Fruit fly (Drosophila melanogaster): Measurements from ENCODE around the gene ninaE.

The ninaE gene

DNA sequence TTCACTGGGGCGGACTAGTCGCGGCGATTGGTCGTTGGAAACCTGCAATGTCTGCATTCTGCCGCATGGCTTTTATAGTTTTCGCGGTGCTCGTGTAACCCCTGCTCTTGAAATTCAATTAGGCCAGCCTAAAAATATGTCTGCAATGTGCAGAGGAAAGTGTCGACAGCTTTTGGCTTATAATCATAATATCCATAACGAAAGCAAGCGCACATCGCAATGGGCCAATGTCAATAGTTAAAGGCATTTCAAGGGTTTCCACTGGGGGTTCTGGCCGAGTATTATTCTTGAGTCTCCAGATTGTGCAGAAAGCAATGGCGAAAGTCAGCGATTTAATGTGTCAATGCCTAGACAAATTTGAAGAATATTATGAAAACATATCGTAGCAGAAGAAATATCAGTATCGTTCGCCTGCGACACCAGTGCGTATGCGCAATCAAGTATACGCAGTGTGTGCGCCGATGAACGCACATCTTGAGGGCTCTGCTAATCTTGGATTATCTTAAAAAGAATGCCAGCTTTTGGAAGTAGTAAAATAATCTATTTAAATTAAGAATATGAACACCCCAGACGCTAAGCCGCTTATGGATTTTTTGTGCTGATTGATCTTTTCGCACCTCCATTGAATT, at the start of gene ninaE:
ninaE (minus strand) TSS at position 51 of the 629 bp plus-strand sequence.
- TF ChIP-seq psq (optimal IDR thresholded peaks at IDR 0.05) (no peak), Dll (optimal IDR thresholded peaks at IDR 0.05) (no peak), EcR (GFP tag; optimal IDR thresholded peaks at IDR 0.05) (no peak), usp (GFP tag; optimal IDR thresholded peaks at IDR 0.05) (no peak), pan (optimal IDR thresholded peaks at IDR 0.05) (no peak), CG8478 (optimal IDR thresholded peaks at IDR 0.05) (no peak)

dm6 chr3R:19935777-19936125, 47.7 kb upstream of the ninaE start:
- no peak for TF ChIP-seq EcR (GFP tag; optimal IDR thresholded peaks at IDR 0.05)
- no peak for TF ChIP-seq usp (GFP tag; optimal IDR thresholded peaks at IDR 0.05)
- no peak for TF ChIP-seq psq (optimal IDR thresholded peaks at IDR 0.05)
- TF ChIP-seq CG8478 (optimal IDR thresholded peaks at IDR 0.05), result no peak
- TF ChIP-seq Dll (optimal IDR thresholded peaks at IDR 0.05), result no peak
- no peak for TF ChIP-seq pan (optimal IDR thresholded peaks at IDR 0.05)

- TF ChIP-seq EcR (GFP tag; optimal IDR thresholded peaks at IDR 0.05) (no peak), usp (GFP tag; optimal IDR thresholded peaks at IDR 0.05) (no peak), psq (optimal IDR thresholded peaks at IDR 0.05) (no peak), Dll (optimal IDR thresholded peaks at IDR 0.05) (no peak), pan (optimal IDR thresholded peaks at IDR 0.05) (no peak), CG8478 (optimal IDR thresholded peaks at IDR 0.05) (no peak)
These were observed 47.1 kb upstream of the ninaE start, which contains the start of gene mira for dm6 chr3R:19934840-19935776. Gene mira, minus strand, starts transcription at chr3R:19935120.

- TF ChIP-seq EcR (GFP tag; optimal IDR thresholded peaks at IDR 0.05) (no peak), pan (optimal IDR thresholded peaks at IDR 0.05) (no peak)
These were observed 44.2 kb upstream of the ninaE start for dm6 chr3R:19932169-19932568.

DNA sequence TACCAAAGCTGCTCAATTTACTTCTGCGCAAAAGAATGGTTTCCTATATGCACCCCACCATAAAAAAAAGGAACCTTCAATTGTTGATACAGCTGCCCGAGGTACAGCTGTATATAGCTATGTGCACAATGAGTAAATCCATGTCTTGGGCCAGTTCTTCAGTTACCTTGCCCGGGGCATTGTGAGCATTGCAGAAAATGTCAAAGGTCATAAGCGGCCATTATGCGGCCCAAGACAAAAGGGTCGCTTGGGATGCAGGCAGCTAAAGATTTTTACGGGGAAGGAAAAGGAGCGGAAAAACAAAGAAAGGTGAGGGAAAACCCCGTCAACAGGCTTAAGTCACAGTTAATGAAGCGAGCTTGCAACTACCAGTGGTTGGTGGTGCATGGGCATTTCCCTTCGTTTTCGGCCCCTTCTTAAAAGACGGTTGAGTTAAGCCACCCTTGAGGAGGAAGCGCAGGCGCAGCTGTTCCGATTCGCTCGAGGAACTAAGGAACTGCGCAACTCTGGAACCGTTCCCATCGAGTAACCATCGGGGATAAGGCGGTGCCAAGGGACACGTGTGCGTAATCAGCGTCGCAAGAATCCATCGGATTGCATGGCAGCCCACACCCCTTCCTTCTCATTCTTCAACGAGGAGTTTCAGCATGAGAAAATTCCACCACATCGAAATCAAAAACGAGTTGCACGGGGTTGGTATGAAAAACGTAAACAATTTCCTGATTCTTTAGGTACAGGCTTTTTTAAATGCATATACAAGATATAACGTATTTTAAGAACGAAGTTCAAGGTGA, 43.1 kb upstream of the ninaE start:
- TF ChIP-seq psq (optimal IDR thresholded peaks at IDR 0.05) (no peak), Dll (optimal IDR thresholded peaks at IDR 0.05) (no peak), EcR (GFP tag; optimal IDR thresholded peaks at IDR 0.05) (no peak), CG8478 (optimal IDR thresholded peaks at IDR 0.05) (no peak), pan (optimal IDR thresholded peaks at IDR 0.05) (no peak), usp (GFP tag; optimal IDR thresholded peaks at IDR 0.05) (no peak)

dm6 chr3R:19928544-19928943, 40.5 kb upstream of the ninaE start, which contains the start of gene CG4459:
Gene CG4459, minus strand, starts transcription at chr3R:19928644.
- TF ChIP-seq psq (optimal IDR thresholded peaks at IDR 0.05) (no peak), CG8478 (optimal IDR thresholded peaks at IDR 0.05) (no peak), usp (GFP tag; optimal IDR thresholded peaks at IDR 0.05) (no peak), EcR (GFP tag; optimal IDR thresholded peaks at IDR 0.05) (no peak), pan (optimal IDR thresholded peaks at IDR 0.05) (no peak), Dll (optimal IDR thresholded peaks at IDR 0.05) (no peak)

dm6 chr3R:19925271-19925670, 37.3 kb upstream of the ninaE start, which contains the start of gene CG4462:
Gene CG4462, minus strand, starts transcription at chr3R:19925371.
- TF ChIP-seq EcR (GFP tag; optimal IDR thresholded peaks at IDR 0.05), result no peak
- TF ChIP-seq Dll (optimal IDR thresholded peaks at IDR 0.05), result no peak
- no peak for TF ChIP-seq CG8478 (optimal IDR thresholded peaks at IDR 0.05)
- TF ChIP-seq usp (GFP tag; optimal IDR thresholded peaks at IDR 0.05), result no peak
- no peak for TF ChIP-seq pan (optimal IDR thresholded peaks at IDR 0.05)
- TF ChIP-seq psq (optimal IDR thresholded peaks at IDR 0.05), result no peak

DNA sequence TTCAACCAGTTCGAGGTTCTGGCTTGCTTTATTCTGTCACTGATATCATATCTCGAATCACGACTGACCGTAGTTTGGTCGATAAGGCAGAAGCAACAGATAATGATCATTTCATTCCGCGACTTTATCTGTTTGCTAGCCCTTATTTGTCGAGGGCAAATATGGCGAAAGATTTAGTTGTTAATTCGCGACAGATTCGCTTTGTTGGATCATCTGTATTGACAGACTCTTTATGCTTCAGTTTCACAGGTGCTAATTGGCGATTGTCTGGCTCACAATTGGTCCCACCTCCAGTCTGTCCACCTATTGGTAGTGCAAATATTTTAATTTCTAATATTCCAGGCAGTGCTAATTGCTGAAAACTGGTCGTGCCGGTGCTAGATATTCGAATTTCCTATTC, 36.3 kb upstream of the ninaE start:
- TF ChIP-seq EcR (GFP tag; optimal IDR thresholded peaks at IDR 0.05), result no peak
- TF ChIP-seq psq (optimal IDR thresholded peaks at IDR 0.05), result no peak
- TF ChIP-seq pan (optimal IDR thresholded peaks at IDR 0.05), result no peak
- TF ChIP-seq usp (GFP tag; optimal IDR thresholded peaks at IDR 0.05), result no peak
- TF ChIP-seq Dll (optimal IDR thresholded peaks at IDR 0.05), result no peak
- TF ChIP-seq CG8478 (optimal IDR thresholded peaks at IDR 0.05), result no peak

DNA sequence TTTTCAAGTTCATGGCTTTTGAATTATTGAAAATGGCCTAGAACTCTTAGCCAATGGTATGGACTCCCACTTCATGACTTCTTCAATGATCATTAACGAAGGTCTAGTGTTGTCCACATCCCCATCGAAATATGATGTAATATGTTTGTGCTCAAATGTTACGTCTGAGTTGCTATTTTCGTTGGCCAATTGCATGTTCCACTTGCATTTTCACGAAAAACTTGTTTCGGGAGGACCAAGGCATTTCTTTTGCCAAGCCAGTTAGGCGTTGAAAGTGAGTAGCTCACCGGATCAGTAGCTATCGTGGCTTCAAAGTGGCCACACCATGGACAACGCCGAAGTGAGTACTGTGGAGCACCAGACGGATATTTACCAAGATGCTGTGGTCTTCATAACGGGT, 30.2 kb upstream of the ninaE start, which contains the start of gene CG4770:
CG4770 (plus strand) TSS at position 301 of the 400 bp plus-strand sequence.
- TF ChIP-seq usp (GFP tag; optimal IDR thresholded peaks at IDR 0.05), result no peak
- TF ChIP-seq pan (optimal IDR thresholded peaks at IDR 0.05), result no peak
- TF ChIP-seq psq (optimal IDR thresholded peaks at IDR 0.05), result no peak
- no peak for TF ChIP-seq Dll (optimal IDR thresholded peaks at IDR 0.05)
- no peak for TF ChIP-seq CG8478 (optimal IDR thresholded peaks at IDR 0.05)
- no peak for TF ChIP-seq EcR (GFP tag; optimal IDR thresholded peaks at IDR 0.05)

DNA sequence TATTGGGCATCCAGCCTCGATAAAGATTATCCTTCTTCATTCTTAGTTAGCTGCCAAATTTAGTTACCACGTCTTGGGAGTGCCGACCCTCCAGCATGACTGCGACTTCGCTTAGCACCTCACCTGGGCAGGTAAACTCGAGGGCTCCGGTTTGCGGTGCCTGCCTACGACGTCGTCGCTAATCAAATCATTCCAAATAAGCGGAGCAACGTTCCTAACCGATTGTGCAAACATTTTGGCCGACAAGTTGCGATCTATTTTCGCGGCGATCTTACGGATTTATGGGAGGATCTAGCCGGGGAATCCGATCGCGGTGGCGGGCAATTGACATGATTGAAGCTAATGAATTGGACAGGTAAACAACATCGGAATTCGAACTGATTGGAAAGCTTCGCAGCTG, 29.7 kb upstream of the ninaE start, which contains the start of gene CG4465:
CG4465 (minus strand) TSS at position 101 of the 400 bp plus-strand sequence.
- no peak for TF ChIP-seq CG8478 (optimal IDR thresholded peaks at IDR 0.05)
- no peak for TF ChIP-seq pan (optimal IDR thresholded peaks at IDR 0.05)
- no peak for TF ChIP-seq usp (GFP tag; optimal IDR thresholded peaks at IDR 0.05)
- TF ChIP-seq EcR (GFP tag; optimal IDR thresholded peaks at IDR 0.05), result no peak
- TF ChIP-seq psq (optimal IDR thresholded peaks at IDR 0.05), result no peak
- no peak for TF ChIP-seq Dll (optimal IDR thresholded peaks at IDR 0.05)

dm6 chr3R:19915312-19915711, 27.3 kb upstream of the ninaE start, which contains the start of the genes Xport-A and Xport-B:
Gene Xport-A, minus strand, starts transcription at chr3R:19915412.
Gene Xport-B, minus strand, starts transcription at chr3R:19915412.
- TF ChIP-seq usp (GFP tag; optimal IDR thresholded peaks at IDR 0.05) (no peak), pan (optimal IDR thresholded peaks at IDR 0.05) (no peak), psq (optimal IDR thresholded peaks at IDR 0.05) (no peak), Dll (optimal IDR thresholded peaks at IDR 0.05) (no peak), EcR (GFP tag; optimal IDR thresholded peaks at IDR 0.05) (no peak), CG8478 (optimal IDR thresholded peaks at IDR 0.05) (no peak)
